Worm (Caenorhabditis elegans) whole organism, late embryonic: ENCODE measurements around the gene F36H12.9.
A peak's percentile ranks its signal among the peaks of the same experiment; 100 is the strongest.
"Not testable (repeated sequence)": the region's sequence is repeated elsewhere in the genome, so short reads cannot be mapped to it uniquely, and the experiment has no call there.

Experiments used
- C38D4.7 ChIP-seq: fragments of 200-800 bp; sonication (Bioruptor generic); optimal IDR thresholded peaks from 2 replicates; lab custom pipeline; 2018; ENCODE audit warnings: mild to moderate bottlenecking, missing genetic modification characterization, moderate library complexity, missing compliant biosample characterization
- ahr-1 ChIP-seq: sonication (generic microtip); optimal IDR thresholded peaks from 2 replicates; lab custom pipeline; 2016; ENCODE audit warnings: missing genetic modification characterization, missing compliant biosample characterization
- ama-1 ChIP-seq: fragments of 150-350 bp; optimal IDR thresholded peaks from 2 replicates; lab custom pipeline; 2014
- ceh-14 ChIP-seq: sonication (generic microtip); optimal IDR thresholded peaks from 2 replicates; lab custom pipeline; 2016; ENCODE audit warnings: missing genotype, missing genetic modification characterization, missing compliant biosample characterization
- ceh-2 ChIP-seq: sonication (generic microtip); optimal IDR thresholded peaks from 2 replicates; lab custom pipeline; 2016; ENCODE audit warnings: missing genotype, missing genetic modification characterization, missing compliant biosample characterization
- ceh-22 ChIP-seq: sonication (generic microtip); optimal IDR thresholded peaks from 2 replicates; lab custom pipeline; 2017; ENCODE audit warnings: missing biosample characterization, missing genetic modification characterization
- ceh-24 ChIP-seq: sonication (generic microtip); optimal IDR thresholded peaks from 2 replicates; lab custom pipeline; 2016; ENCODE audit warnings: mild to moderate bottlenecking, missing genetic modification characterization, missing compliant biosample characterization
- ceh-30 ChIP-seq: fragments of 150-350 bp; optimal IDR thresholded peaks from 2 replicates; lab custom pipeline; 2014; ENCODE audit warnings: missing biosample characterization, missing genetic modification characterization
- ceh-45 ChIP-seq: fragments of 200-800 bp; sonication (Bioruptor generic); IDR thresholded peaks from 2 replicates; pipeline ENCODE4 v1.3.6; 2022; ENCODE audit warnings: missing genetic modification reagents, missing genetic modification characterization, missing compliant biosample characterization
- ceh-6 ChIP-seq: fragments of 200-800 bp; sonication (Bioruptor generic); optimal IDR thresholded peaks from 2 replicates; lab custom pipeline; 2018; ENCODE audit warnings: mild to moderate bottlenecking, missing genetic modification characterization, missing compliant biosample characterization
- che-1 ChIP-seq: sonication (generic microtip); optimal IDR thresholded peaks from 2 replicates; lab custom pipeline; 2016; ENCODE audit warnings: mild to moderate bottlenecking, missing genetic modification characterization, missing compliant biosample characterization
- elt-4 ChIP-seq: sonication (generic microtip); optimal IDR thresholded peaks from 2 replicates; lab custom pipeline; 2016; ENCODE audit warnings: missing genetic modification characterization, missing compliant biosample characterization
- fax-1 ChIP-seq: sonication (generic microtip); optimal IDR thresholded peaks from 2 replicates; lab custom pipeline; 2016; ENCODE audit warnings: missing genotype, missing genetic modification characterization, missing compliant biosample characterization
- fkh-10 ChIP-seq: fragments of 150-350 bp; optimal IDR thresholded peaks from 2 replicates; lab custom pipeline; 2014; ENCODE audit warnings: missing biosample characterization, missing genetic modification reagents, missing genetic modification characterization
- gmeb-2 ChIP-seq: sonication (generic microtip); optimal IDR thresholded peaks from 2 replicates; lab custom pipeline; 2016; ENCODE audit warnings: missing genetic modification characterization, inconsistent platforms, missing compliant biosample characterization
- hlh-13 ChIP-seq: fragments of 200-800 bp; sonication (Bioruptor generic); optimal IDR thresholded peaks from 2 replicates; lab custom pipeline; 2018; ENCODE audit warnings: mild to moderate bottlenecking, missing genetic modification characterization, missing compliant biosample characterization
- hlh-6 ChIP-seq: sonication (generic microtip); optimal IDR thresholded peaks from 2 replicates; lab custom pipeline; 2016; ENCODE audit warnings: missing genotype, missing genetic modification characterization, missing compliant biosample characterization
- lin-11 ChIP-seq: fragments of 200-800 bp; sonication (Bioruptor generic); optimal IDR thresholded peaks from 2 replicates; lab custom pipeline; 2018; ENCODE audit warnings: mild to moderate bottlenecking, missing genetic modification characterization, missing compliant biosample characterization
- madf-2 ChIP-seq: sonication (generic microtip); optimal IDR thresholded peaks from 2 replicates; lab custom pipeline; 2017; ENCODE audit warnings: missing genetic modification characterization, missing compliant biosample characterization
- npax-4 ChIP-seq: sonication (generic microtip); optimal IDR thresholded peaks from 2 replicates; lab custom pipeline; 2016; ENCODE audit warnings: missing genetic modification characterization, missing compliant biosample characterization
- odd-2 ChIP-seq: sonication (generic microtip); optimal IDR thresholded peaks from 2 replicates; lab custom pipeline; 2017; ENCODE audit warnings: antibody characterized with exemption, mild to moderate bottlenecking, missing genetic modification characterization, missing compliant biosample characterization
- pag-3 ChIP-seq: sonication (generic microtip); optimal IDR thresholded peaks from 2 replicates; lab custom pipeline; 2016; ENCODE audit warnings: missing compliant biosample characterization, missing genetic modification characterization, borderline replicate concordance
- pha-2 ChIP-seq: sonication (generic microtip); optimal IDR thresholded peaks from 2 replicates; lab custom pipeline; 2017; ENCODE audit warnings: mild to moderate bottlenecking, missing genetic modification characterization, missing compliant biosample characterization
- pqm-1 ChIP-seq: sonication (generic microtip); optimal IDR thresholded peaks from 2 replicates; lab custom pipeline; 2016; ENCODE audit warnings: missing genetic modification characterization, missing compliant biosample characterization
- pros-1 ChIP-seq: fragments of 150-350 bp; optimal IDR thresholded peaks from 2 replicates; lab custom pipeline; 2014; ENCODE audit warnings: missing biosample characterization, missing genetic modification reagents, missing genetic modification characterization
- ref-2 ChIP-seq: sonication (generic microtip); optimal IDR thresholded peaks from 2 replicates; lab custom pipeline; 2016; ENCODE audit warnings: missing genetic modification characterization, missing compliant biosample characterization
- sox-2 ChIP-seq: fragments of 200-800 bp; sonication (Bioruptor generic); IDR thresholded peaks from 2 replicates; pipeline ENCODE4 v1.3.6; 2022; ENCODE audit warnings: missing genetic modification reagents, missing genetic modification characterization, missing compliant biosample characterization
- sox-4 ChIP-seq: sonication (generic microtip); optimal IDR thresholded peaks from 2 replicates; lab custom pipeline; 2017; ENCODE audit warnings: mild to moderate bottlenecking, missing genetic modification characterization, inconsistent platforms, missing compliant biosample characterization
- syd-9 ChIP-seq: sonication (generic microtip); optimal IDR thresholded peaks from 2 replicates; lab custom pipeline; 2016; ENCODE audit warnings: mild to moderate bottlenecking, missing genetic modification characterization, moderate library complexity, missing compliant biosample characterization
- tbx-7 ChIP-seq: sonication (generic microtip); optimal IDR thresholded peaks from 2 replicates; lab custom pipeline; 2016; ENCODE audit warnings: missing genotype, missing genetic modification characterization, missing compliant biosample characterization
- ttx-3 ChIP-seq: sonication (generic microtip); optimal IDR thresholded peaks from 2 replicates; lab custom pipeline; 2016; ENCODE audit warnings: missing genetic modification reagents, missing genetic modification characterization, missing compliant biosample characterization
- unc-42 ChIP-seq: sonication (generic microtip); optimal IDR thresholded peaks from 2 replicates; lab custom pipeline; 2016; ENCODE audit warnings: missing genotype, missing genetic modification characterization, missing compliant biosample characterization

Gene F36H12.9

ce11 chrIV:5216349-5216748 is 40.5 kb upstream of the F36H12.9 start:
- no peak for TF ChIP-seq gmeb-2 (tag; lab: Kevin White, UChicago)
- no peak for TF ChIP-seq sox-4
- no peak for TF ChIP-seq madf-2 (tag; lab: Kevin White, UChicago)
- TF ChIP-seq pros-1, result no peak
- TF ChIP-seq ceh-6, result no peak
- no peak for TF ChIP-seq fax-1 (tag; lab: Kevin White, UChicago)
- no peak for TF ChIP-seq ceh-14 (tag; lab: Kevin White, UChicago)
- no peak for TF ChIP-seq hlh-13 (GFP tag; lab: Kevin White, UChicago)
- no peak for TF ChIP-seq ceh-30 (tag; lab: Kevin White, UChicago)
- TF ChIP-seq tbx-7 (tag; lab: Kevin White, UChicago), result no peak
- TF ChIP-seq unc-42 (tag; lab: Kevin White, UChicago), result no peak
- TF ChIP-seq C38D4.7 (GFP tag; lab: Kevin White, UChicago), result no peak
- no peak for TF ChIP-seq ref-2

ce11 chrIV:5218496-5218895 is 38.3 kb upstream of the F36H12.9 start, which contains the start of gene nsph-4.2:
Gene nsph-4.2 (plus strand): TSS chrIV:5218796.
- TF ChIP-seq ceh-45 (GFP tag; lab: Robert Waterston, UW); che-1 (tag; lab: Kevin White, UChicago); syd-9: not testable (repeated sequence)
- TF ChIP-seq, all 69 proteins: peak for 0; not testable (repeated sequence) for 69

- TF ChIP-seq ama-1 (no peak), elt-4 (tag; lab: Kevin White, UChicago) (peak; percentile 15)
- TF ChIP-seq, all 69 proteins: peak for 1
These were observed 35.1 kb upstream of the F36H12.9 start for ce11 chrIV:5221721-5222120.

- TF ChIP-seq ttx-3 (no peak), ahr-1 (no peak), hlh-6 (tag; lab: Kevin White, UChicago) (no peak), tbx-7 (tag; lab: Kevin White, UChicago) (no peak), ceh-6 (no peak), fkh-10 (no peak), ceh-22 (tag; lab: Kevin White, UChicago) (no peak), ceh-2 (tag; lab: Kevin White, UChicago) (no peak), ceh-24 (tag; lab: Kevin White, UChicago) (no peak), odd-2 (tag; lab: Kevin White, UChicago) (no peak)
These were observed 32.6 kb upstream of the F36H12.9 start, which contains the start of gene Y59E9AL.8 for ce11 chrIV:5224238-5224637. Gene Y59E9AL.8 (minus strand): TSS chrIV:5224338.

- TF ChIP-seq pqm-1 (tag; lab: Kevin White, UChicago); sox-2 (GFP tag; lab: Robert Waterston, UW); ceh-6: not testable (repeated sequence)
These were observed 31.5 kb upstream of the F36H12.9 start, which contains the start of gene cylc-1 for ce11 chrIV:5225277-5225822. Gene cylc-1 (minus strand): TSS chrIV:5225772.

- not testable (repeated sequence) for TF ChIP-seq lin-11; npax-4 (tag; lab: Kevin White, UChicago); gmeb-2 (tag; lab: Kevin White, UChicago)
These were observed 30.3 kb upstream of the F36H12.9 start, which contains the start of gene nsph-4.1 for ce11 chrIV:5226552-5226951. Gene nsph-4.1 (plus strand): TSS chrIV:5226852.

- TF ChIP-seq pag-3 (tag; lab: Kevin White, UChicago) (no peak), syd-9 (no peak), pha-2 (tag; lab: Kevin White, UChicago) (no peak)
- TF ChIP-seq, all 69 proteins: peak for 0
These were observed 28.2 kb upstream of the F36H12.9 start, which contains the start of gene thn-6 for ce11 chrIV:5228619-5229018. Gene thn-6 (plus strand): TSS chrIV:5228919.
